Fruit fly (Drosophila melanogaster) whole organism: ENCODE data around the gene CG6465.

Source experiments
- CG8478 ChIP-seq: fragments of >200 bp; optimal IDR thresholded peaks from 2 replicates; lab custom pipeline; 2018; ENCODE audit warnings: inconsistent platforms
- Dll ChIP-seq: fragments of >200 bp; optimal IDR thresholded peaks from 2 replicates; lab custom pipeline; 2017
- EcR ChIP-seq, 2 experiments: fragments of >200 bp; optimal IDR thresholded peaks; 2 replicates each; lab custom pipeline; 2017; ENCODE audit warnings: missing biosample characterization in 2 of 2, missing genetic modification characterization in 2 of 2, missing genetic modification reagents in 2 of 2
- pan ChIP-seq: fragments of >200 bp; optimal IDR thresholded peaks from 2 replicates; lab custom pipeline; 2017
- psq ChIP-seq: fragments of >200 bp; optimal IDR thresholded peaks from 2 replicates; lab custom pipeline; 2017
- usp ChIP-seq: fragments of >200 bp; optimal IDR thresholded peaks from 2 replicates; lab custom pipeline; 2017; ENCODE audit warnings: missing biosample characterization, missing genetic modification characterization, mixed read lengths

dm6 chr3R:10700638-10701037, 23.6 kb upstream of the CG6465 start:
- TF ChIP-seq pan (lab: Kevin White, UChicago), result no peak
- TF ChIP-seq usp (GFP tag; lab: Kevin White, UChicago), result no peak
- TF ChIP-seq Dll (lab: Kevin White, UChicago), result no peak
- TF ChIP-seq CG8478 (lab: Kevin White, UChicago), result no peak
- TF ChIP-seq EcR (GFP tag; optimal IDR thresholded peaks at IDR 0.05; lab: Kevin White, UChicago), result no peak
- no peak for TF ChIP-seq psq (lab: Kevin White, UChicago)
